Worm (Caenorhabditis elegans) whole organism, mixed stage, embryonic: ENCODE data around the gene rev-1.
A peak's percentile ranks its signal among the peaks of the same experiment; 100 is the strongest.

Experiments used
- M03D4.4 ChIP-seq: sonication (generic microtip); optimal IDR thresholded peaks from 2 replicates; lab custom pipeline; 2017; ENCODE audit warnings: mild to moderate bottlenecking, missing genetic modification characterization, missing compliant biosample characterization
- bed-3 ChIP-seq: fragments of 200-800 bp; sonication (Bioruptor generic); optimal IDR thresholded peaks from 3 replicates; lab custom pipeline; 2018; ENCODE audit warnings: mild to moderate bottlenecking, missing genetic modification characterization, moderate library complexity, missing compliant biosample characterization
- ceh-43 ChIP-seq: fragments of 200-800 bp; sonication (Bioruptor generic); optimal IDR thresholded peaks from 2 replicates; lab custom pipeline; 2018; ENCODE audit warnings: mild to moderate bottlenecking, missing genetic modification characterization, moderate library complexity, missing compliant biosample characterization
- ceh-83 ChIP-seq: fragments of 200-800 bp; sonication (Bioruptor generic); optimal IDR thresholded peaks from 2 replicates; lab custom pipeline; 2018; ENCODE audit warnings: mild to moderate bottlenecking, missing genetic modification characterization, missing compliant biosample characterization
- ces-1 ChIP-seq: fragments of 150-350 bp; optimal IDR thresholded peaks from 2 replicates; lab custom pipeline; 2014; ENCODE audit warnings: missing biosample characterization, missing genetic modification reagents, missing genetic modification characterization
- cnd-1 ChIP-seq: fragments of 200-800 bp; sonication (Bioruptor generic); optimal IDR thresholded peaks from 2 replicates; lab custom pipeline; 2018; ENCODE audit warnings: mild to moderate bottlenecking, missing genetic modification characterization, missing compliant biosample characterization
- drap-1 ChIP-seq: fragments of 200-800 bp; sonication (Bioruptor generic); optimal IDR thresholded peaks from 3 replicates; lab custom pipeline; 2018; ENCODE audit warnings: mild to moderate bottlenecking, missing genetic modification characterization, missing compliant biosample characterization
- elt-1 ChIP-seq: sonication (generic microtip); optimal IDR thresholded peaks from 2 replicates; lab custom pipeline; 2017; ENCODE audit warnings: missing genetic modification characterization, mild to moderate bottlenecking, missing compliant biosample characterization, antibody characterized with exemption, moderate library complexity, borderline replicate concordance; ENCODE audit not compliant: insufficient read depth
- elt-3 ChIP-seq: fragments of 150-350 bp; optimal IDR thresholded peaks from 2 replicates; lab custom pipeline; 2014; ENCODE audit warnings: missing biosample characterization, missing genetic modification characterization
- ham-2 ChIP-seq: fragments of 200-800 bp; sonication (Bioruptor generic); optimal IDR thresholded peaks from 2 replicates; lab custom pipeline; 2018; ENCODE audit warnings: mild to moderate bottlenecking, missing genetic modification characterization, missing compliant biosample characterization
- hlh-1 ChIP-seq: fragments of 150-350 bp; optimal IDR thresholded peaks from 2 replicates; lab custom pipeline; 2014; ENCODE audit warnings: missing biosample characterization, missing genetic modification reagents, missing genetic modification characterization
- lin-13 ChIP-seq: fragments of 150-350 bp; optimal IDR thresholded peaks from 2 replicates; lab custom pipeline; 2014; ENCODE audit warnings: missing biosample characterization, missing genetic modification characterization
- lin-32 ChIP-seq: fragments of 200-800 bp; sonication (Bioruptor generic); optimal IDR thresholded peaks from 2 replicates; lab custom pipeline; 2018; ENCODE audit warnings: mild to moderate bottlenecking, missing genetic modification characterization, missing compliant biosample characterization
- lsy-2 ChIP-seq: fragments of 150-350 bp; optimal IDR thresholded peaks from 2 replicates; lab custom pipeline; 2014; ENCODE audit warnings: missing biosample characterization, missing genetic modification characterization
- mab-5 ChIP-seq: fragments of 150-350 bp; optimal IDR thresholded peaks from 2 replicates; lab custom pipeline; 2014; ENCODE audit warnings: missing biosample characterization, missing genetic modification characterization
- mep-1 ChIP-seq: fragments of 150-350 bp; optimal IDR thresholded peaks from 2 replicates; lab custom pipeline; 2017; ENCODE audit warnings: missing biosample characterization, missing genetic modification reagents, missing genetic modification characterization, inconsistent platforms
- mls-2 ChIP-seq: sonication (generic microtip); optimal IDR thresholded peaks from 2 replicates; lab custom pipeline; 2016; ENCODE audit warnings: mild to moderate bottlenecking, missing genetic modification characterization, moderate library complexity, missing compliant biosample characterization
- nhr-12 ChIP-seq: fragments of 150-350 bp; optimal IDR thresholded peaks from 2 replicates; lab custom pipeline; 2014; ENCODE audit warnings: missing biosample characterization, missing genetic modification characterization
- nhr-2 ChIP-seq: fragments of 150-350 bp; optimal IDR thresholded peaks from 2 replicates; lab custom pipeline; 2014; ENCODE audit warnings: missing biosample characterization, missing genetic modification characterization
- nhr-237 ChIP-seq: fragments of 150-350 bp; optimal IDR thresholded peaks from 2 replicates; lab custom pipeline; 2014; ENCODE audit warnings: missing biosample characterization, missing genetic modification characterization
- nhr-28 ChIP-seq: fragments of 150-350 bp; optimal IDR thresholded peaks from 2 replicates; lab custom pipeline; 2014; ENCODE audit warnings: missing biosample characterization, missing genetic modification characterization
- nhr-76 ChIP-seq: sonication (generic microtip); optimal IDR thresholded peaks from 2 replicates; lab custom pipeline; 2017; ENCODE audit warnings: missing biosample characterization, missing genetic modification characterization
- pha-4 ChIP-seq: fragments of 150-350 bp; optimal IDR thresholded peaks from 2 replicates; lab custom pipeline; 2018; ENCODE audit warnings: missing biosample characterization, missing genetic modification reagents, missing genetic modification characterization
- sem-2 ChIP-seq: fragments of 200-800 bp; sonication (Bioruptor generic); optimal IDR thresholded peaks from 2 replicates; lab custom pipeline; 2018; ENCODE audit warnings: mild to moderate bottlenecking, missing genetic modification characterization, missing compliant biosample characterization
- sptf-1 ChIP-seq: sonication (generic microtip); optimal IDR thresholded peaks from 2 replicates; lab custom pipeline; 2017; ENCODE audit warnings: mild to moderate bottlenecking, missing genetic modification characterization, moderate library complexity, missing compliant biosample characterization
- tbx-8 ChIP-seq: fragments of 200-800 bp; sonication (Bioruptor generic); optimal IDR thresholded peaks from 2 replicates; lab custom pipeline; 2018; ENCODE audit warnings: mild to moderate bottlenecking, missing genetic modification characterization, moderate library complexity, missing compliant biosample characterization
- unc-120 ChIP-seq: sonication (generic microtip); optimal IDR thresholded peaks from 2 replicates; lab custom pipeline; 2017; ENCODE audit warnings: missing genetic modification characterization, missing compliant biosample characterization; ENCODE audit not compliant: poor library complexity, severe bottlenecking
- unc-39 ChIP-seq: fragments of 150-350 bp; optimal IDR thresholded peaks from 2 replicates; lab custom pipeline; 2014; ENCODE audit warnings: missing biosample characterization, missing genetic modification characterization
- zip-8 ChIP-seq: fragments of 150-350 bp; optimal IDR thresholded peaks from 2 replicates; lab custom pipeline; 2014; ENCODE audit warnings: missing biosample characterization, missing genetic modification characterization
- ztf-11 ChIP-seq: fragments of 150-350 bp; optimal IDR thresholded peaks from 2 replicates; lab custom pipeline; 2014; ENCODE audit warnings: missing biosample characterization, missing genetic modification characterization

rev-1 gene

DNA sequence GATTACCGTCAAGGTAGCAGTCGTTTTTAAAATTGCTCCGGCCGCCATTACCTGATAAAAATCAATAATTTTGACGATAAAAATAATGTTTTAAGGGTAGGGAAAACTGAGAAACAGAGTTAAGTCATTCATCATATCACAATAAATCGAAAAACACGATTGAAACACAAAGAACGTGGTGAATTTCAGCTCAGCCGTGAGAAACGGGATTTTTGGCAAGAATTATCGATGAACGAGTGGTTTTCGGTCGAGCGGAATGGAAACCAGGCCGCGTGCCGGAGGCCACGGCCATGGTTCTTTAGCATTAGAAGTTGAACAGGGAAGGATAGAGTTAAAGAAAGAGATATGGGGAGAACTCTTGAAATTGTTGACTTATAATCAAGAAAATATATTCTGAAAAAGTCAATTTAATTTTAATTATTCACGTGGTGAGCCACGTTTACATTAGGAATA is 21.1 kb upstream of the rev-1 start, which contains the start of the genes vha-4 and T01H3.5:
TSS of gene vha-4 (minus strand) at position 51 of the 453 bp plus-strand sequence.
TSS of gene T01H3.5 (plus strand) at position 351 of the 453 bp plus-strand sequence.
- no peak for TF ChIP-seq nhr-2
- no peak for TF ChIP-seq elt-1
- no peak for TF ChIP-seq mab-5

DNA sequence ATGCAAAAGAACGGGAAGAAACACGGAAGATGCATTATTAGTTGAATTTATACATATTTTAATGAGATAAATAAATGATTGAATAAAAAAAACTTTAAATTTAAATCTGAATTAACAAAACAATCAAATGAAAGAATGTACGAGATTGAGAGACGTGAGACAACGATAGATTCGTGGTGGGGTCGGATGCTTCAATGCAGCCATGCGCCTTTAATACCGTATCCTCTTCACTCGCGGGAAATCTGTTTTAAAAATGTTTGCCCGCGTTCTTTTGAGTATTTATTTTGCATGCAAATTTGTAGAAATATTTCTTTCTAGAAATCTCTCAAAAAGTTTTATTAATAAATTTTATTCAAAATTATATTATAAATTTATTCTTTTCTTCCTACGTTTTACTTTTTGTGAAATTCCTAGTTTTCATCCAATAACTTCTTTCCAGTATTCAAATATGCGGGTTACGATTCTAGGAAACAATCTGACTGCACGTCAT is 20.0 kb upstream of the rev-1 start, which contains the start of gene perm-1:
TSS of gene perm-1 (plus strand) at position 440 of the 490 bp plus-strand sequence.
- TF ChIP-seq tbx-8 (no peak), lsy-2 (tag; lab: Kevin White, UChicago) (peak; percentile 32)

DNA sequence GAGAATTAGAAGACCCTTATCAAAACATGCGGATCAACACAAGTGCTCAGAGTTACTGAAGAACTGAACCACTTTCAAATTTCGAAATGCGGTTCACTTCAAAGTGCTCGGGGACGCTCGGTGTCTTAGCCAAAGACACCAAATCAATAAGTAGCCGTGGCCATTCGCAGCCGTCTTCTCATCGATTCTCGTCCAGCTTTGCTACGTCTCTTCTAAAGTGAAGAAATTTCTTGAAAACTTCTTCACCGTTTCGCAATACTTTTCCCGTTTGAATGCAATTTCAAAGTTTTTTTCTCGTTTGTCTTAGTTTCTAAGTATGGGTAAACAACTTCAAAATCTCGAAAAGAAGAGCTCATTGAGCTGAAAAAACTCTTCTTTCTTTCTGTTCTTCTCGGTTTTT is 15.5 kb upstream of the rev-1 start:
- no peak for TF ChIP-seq ceh-43 (GFP tag; lab: Kevin White, UChicago)
- TF ChIP-seq lin-32 (GFP tag; lab: Kevin White, UChicago), result no peak
- peak; percentile 65 for TF ChIP-seq ces-1
- no peak for TF ChIP-seq nhr-12 (tag; lab: Kevin White, UChicago)
- TF ChIP-seq lsy-2 (tag; lab: Kevin White, UChicago), result no peak
- TF ChIP-seq tbx-8, result no peak
- no peak for TF ChIP-seq nhr-237 (tag; lab: Kevin White, UChicago)

DNA sequence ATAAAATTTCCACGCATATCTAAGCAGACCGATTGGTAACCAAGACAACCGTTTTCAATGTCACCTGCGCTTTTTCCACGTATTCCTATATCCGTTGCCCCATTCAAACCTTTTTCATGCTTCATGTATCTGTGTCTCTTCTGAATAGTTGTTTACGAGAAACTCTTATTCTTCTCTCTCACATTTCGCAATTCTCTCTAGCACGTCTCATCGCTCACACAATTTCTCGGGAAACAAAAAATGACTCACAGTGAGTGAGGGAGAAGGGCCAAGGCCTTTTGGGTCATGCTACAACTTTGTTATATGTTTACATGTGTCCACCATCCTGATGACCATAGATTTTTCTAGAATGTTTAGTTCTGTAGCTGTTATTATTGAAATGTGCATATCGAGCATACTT is 13.1 kb upstream of the rev-1 start:
- TF ChIP-seq mab-5, result no peak
- no peak for TF ChIP-seq unc-120 (tag; lab: Kevin White, UChicago)
- no peak for TF ChIP-seq unc-39
- no peak for TF ChIP-seq hlh-1 (tag; lab: Kevin White, UChicago)
- no peak for TF ChIP-seq drap-1 (GFP tag; lab: Kevin White, UChicago)
- TF ChIP-seq pha-4, result no peak
- TF ChIP-seq mls-2, result no peak
- no peak for TF ChIP-seq tbx-8
- no peak for TF ChIP-seq zip-8
- no peak for TF ChIP-seq cnd-1 (tag; lab: Kevin White, UChicago)
- no peak for TF ChIP-seq nhr-2
- no peak for TF ChIP-seq bed-3 (GFP tag; lab: Kevin White, UChicago)
- TF ChIP-seq M03D4.4 (tag; lab: Kevin White, UChicago), result no peak
- TF ChIP-seq ztf-11 (tag; lab: Kevin White, UChicago), result no peak
- TF ChIP-seq nhr-28, result no peak
- TF ChIP-seq mep-1 (tag; lab: Kevin White, UChicago), result no peak
- TF ChIP-seq sptf-1 (tag; lab: Kevin White, UChicago), result no peak
- no peak for TF ChIP-seq sem-2 (GFP tag; lab: Kevin White, UChicago)
- no peak for TF ChIP-seq nhr-237 (tag; lab: Kevin White, UChicago)
- TF ChIP-seq elt-3 (tag; lab: Kevin White, UChicago), result no peak

DNA sequence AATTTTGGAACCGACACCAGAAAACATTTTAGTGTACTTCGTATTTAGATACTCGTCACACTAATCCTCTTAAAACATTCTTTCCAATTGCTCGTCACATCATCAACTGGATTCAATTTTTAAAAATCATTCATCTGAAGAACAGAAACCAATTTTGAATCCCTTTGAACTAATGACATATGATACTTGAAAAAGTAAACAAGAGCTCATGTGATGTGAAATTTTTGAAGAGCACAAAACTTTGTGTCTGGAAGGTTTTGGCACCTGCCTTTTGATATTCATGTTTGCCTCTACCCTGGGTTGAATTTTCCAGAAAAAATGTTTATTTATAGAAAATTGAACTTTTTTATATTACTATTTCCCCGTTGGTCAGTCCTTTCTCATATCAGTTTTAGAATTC is 11.7 kb upstream of the rev-1 start:
- no peak for TF ChIP-seq mab-5
- TF ChIP-seq elt-3 (tag; lab: Kevin White, UChicago), result no peak
- no peak for TF ChIP-seq ceh-83 (GFP tag; lab: Kevin White, UChicago)
- no peak for TF ChIP-seq pha-4

DNA sequence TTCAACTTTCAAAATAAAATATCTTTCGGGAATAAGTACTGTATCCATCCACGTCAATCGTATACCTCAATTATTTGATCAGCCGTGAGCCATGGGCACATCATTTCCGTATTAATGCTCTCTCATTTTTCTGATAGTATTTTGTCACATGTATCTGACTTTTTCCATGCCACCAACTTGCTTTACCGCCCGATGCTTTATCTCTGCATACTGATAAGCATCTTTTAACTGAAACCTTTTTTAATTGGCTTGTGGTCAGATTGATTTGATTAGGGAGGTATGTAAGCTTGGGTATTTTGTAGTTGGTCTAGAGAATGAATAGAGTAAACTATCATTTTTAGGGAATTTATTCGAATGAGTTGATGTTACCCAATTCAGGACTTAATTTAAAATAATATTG is 11.1 kb upstream of the rev-1 start:
- TF ChIP-seq ham-2, result no peak
- no peak for TF ChIP-seq nhr-76 (tag; lab: Kevin White, UChicago)
- no peak for TF ChIP-seq lin-13
- TF ChIP-seq unc-120 (tag; lab: Kevin White, UChicago), result no peak
- no peak for TF ChIP-seq M03D4.4 (tag; lab: Kevin White, UChicago)
- no peak for TF ChIP-seq hlh-1 (tag; lab: Kevin White, UChicago)
- no peak for TF ChIP-seq unc-39
